Worm (Caenorhabditis elegans) whole organism, L2 larva: ENCODE data around the gene mam-6.
A peak's percentile ranks its signal among the peaks of the same experiment; 100 is the strongest.

Experiments
- C34F6.9 ChIP-seq: fragments of 150-350 bp; optimal IDR thresholded peaks from 2 replicates; lab custom pipeline; 2014; ENCODE audit warnings: missing biosample characterization, missing genetic modification characterization
- F13H6.1 ChIP-seq: sonication (generic microtip); optimal IDR thresholded peaks from 2 replicates; lab custom pipeline; 2016; ENCODE audit warnings: missing genetic modification characterization, missing compliant biosample characterization
- R02D3.7 ChIP-seq: fragments of 150-350 bp; optimal IDR thresholded peaks from 2 replicates; lab custom pipeline; 2014; ENCODE audit warnings: missing biosample characterization, missing genetic modification characterization
- Y55F3AM.14 ChIP-seq: fragments of 200-800 bp; sonication (Bioruptor generic); optimal IDR thresholded peaks from 2 replicates; lab custom pipeline; 2018; ENCODE audit warnings: mild to moderate bottlenecking, missing genetic modification characterization, missing compliant biosample characterization
- ZK546.5 ChIP-seq: sonication (generic microtip); optimal IDR thresholded peaks from 2 replicates; lab custom pipeline; 2017; ENCODE audit warnings: missing biosample characterization, missing genetic modification characterization
- alr-1 ChIP-seq: fragments of 150-350 bp; optimal IDR thresholded peaks from 2 replicates; lab custom pipeline; 2014; ENCODE audit warnings: missing biosample characterization, missing genetic modification characterization
- aly-2 ChIP-seq: fragments of 150-350 bp; optimal IDR thresholded peaks from 2 replicates; lab custom pipeline; 2014; ENCODE audit warnings: missing biosample characterization, missing genetic modification characterization
- ama-1 ChIP-seq: fragments of 150-350 bp; optimal IDR thresholded peaks from 2 replicates; lab custom pipeline; 2018; ENCODE audit warnings: inconsistent platforms
- blmp-1 ChIP-seq: sonication (generic microtip); optimal IDR thresholded peaks from 2 replicates; lab custom pipeline; 2017; ENCODE audit warnings: missing genetic modification characterization, mild to moderate bottlenecking, missing compliant biosample characterization, antibody characterized with exemption, moderate library complexity; ENCODE audit not compliant: insufficient read depth
- ceh-16 ChIP-seq: fragments of 150-350 bp; optimal IDR thresholded peaks from 2 replicates; lab custom pipeline; 2014; ENCODE audit warnings: missing biosample characterization, missing genetic modification characterization
- ceh-82 ChIP-seq: fragments of 150-350 bp; optimal IDR thresholded peaks from 2 replicates; lab custom pipeline; 2014; ENCODE audit warnings: missing biosample characterization, missing genetic modification characterization
- crh-2 ChIP-seq: sonication (generic microtip); optimal IDR thresholded peaks from 2 replicates; lab custom pipeline; 2017; ENCODE audit warnings: missing biosample characterization, missing genetic modification characterization
- dmd-4 ChIP-seq: sonication (generic microtip); optimal IDR thresholded peaks from 2 replicates; lab custom pipeline; 2017; ENCODE audit warnings: missing biosample characterization, missing genetic modification characterization
- egl-27 ChIP-seq: sonication (generic microtip); optimal IDR thresholded peaks from 3 replicates; lab custom pipeline; 2017; ENCODE audit warnings: missing biosample characterization, missing genetic modification reagents, missing genetic modification characterization
- elt-1 ChIP-seq: fragments of 150-350 bp; optimal IDR thresholded peaks from 2 replicates; lab custom pipeline; 2014; ENCODE audit warnings: missing biosample characterization, missing genetic modification characterization
- elt-3 ChIP-seq: sonication (generic microtip); optimal IDR thresholded peaks from 2 replicates; lab custom pipeline; 2017; ENCODE audit warnings: missing biosample characterization, missing genetic modification characterization
- fos-1 ChIP-seq: fragments of 150-350 bp; optimal IDR thresholded peaks from 2 replicates; lab custom pipeline; 2014; ENCODE audit warnings: missing biosample characterization, missing genetic modification characterization
- gmeb-1 ChIP-seq: fragments of 150-350 bp; optimal IDR thresholded peaks from 2 replicates; lab custom pipeline; 2014; ENCODE audit warnings: missing biosample characterization, missing genetic modification characterization
- lin-11 ChIP-seq: fragments of 150-350 bp; sonication (generic microtip); optimal IDR thresholded peaks from 2 replicates; lab custom pipeline; 2014; ENCODE audit warnings: missing biosample characterization, missing genetic modification characterization, inconsistent platforms, mixed read lengths
- lin-13 ChIP-seq: fragments of 150-350 bp; optimal IDR thresholded peaks from 2 replicates; lab custom pipeline; 2014; ENCODE audit warnings: missing biosample characterization, missing genetic modification reagents, missing genetic modification characterization
- lin-39 ChIP-seq: fragments of 150-350 bp; optimal IDR thresholded peaks from 2 replicates; lab custom pipeline; 2014; ENCODE audit warnings: missing biosample characterization, missing genetic modification reagents, missing genetic modification characterization
- lsy-2 ChIP-seq, 2 experiments: fragments of 150-350 bp in 1 of 2; sonication (generic microtip) in 1 of 2; optimal IDR thresholded peaks; 2 replicates each; lab custom pipeline; 2014 to 2017; ENCODE audit warnings: missing biosample characterization in 2 of 2, missing genetic modification characterization in 2 of 2
- mab-5 ChIP-seq: fragments of 150-350 bp; optimal IDR thresholded peaks from 2 replicates; lab custom pipeline; 2014; ENCODE audit warnings: missing biosample characterization, missing genetic modification characterization
- mbf-1 ChIP-seq: sonication (generic microtip); optimal IDR thresholded peaks from 2 replicates; lab custom pipeline; 2017; ENCODE audit warnings: missing biosample characterization, missing genetic modification characterization
- nhr-10 ChIP-seq: sonication (generic microtip); optimal IDR thresholded peaks from 2 replicates; lab custom pipeline; 2017; ENCODE audit warnings: missing biosample characterization, missing genetic modification characterization
- nhr-11 ChIP-seq: fragments of 150-350 bp; optimal IDR thresholded peaks from 2 replicates; lab custom pipeline; 2014; ENCODE audit warnings: missing biosample characterization, missing genetic modification characterization
- nhr-12 ChIP-seq: fragments of 150-350 bp; optimal IDR thresholded peaks from 2 replicates; lab custom pipeline; 2014; ENCODE audit warnings: missing biosample characterization, missing genetic modification characterization
- nhr-129 ChIP-seq: fragments of 150-350 bp; optimal IDR thresholded peaks from 2 replicates; lab custom pipeline; 2014; ENCODE audit warnings: missing biosample characterization, missing genetic modification characterization
- nhr-21 ChIP-seq: fragments of 150-350 bp; optimal IDR thresholded peaks from 2 replicates; lab custom pipeline; 2014; ENCODE audit warnings: missing biosample characterization, missing genetic modification characterization
- nhr-23 ChIP-seq: fragments of 150-350 bp; optimal IDR thresholded peaks from 2 replicates; lab custom pipeline; 2014; ENCODE audit warnings: missing biosample characterization, missing genetic modification reagents, missing genetic modification characterization
- nhr-237 ChIP-seq: fragments of 150-350 bp; optimal IDR thresholded peaks from 2 replicates; lab custom pipeline; 2014; ENCODE audit warnings: missing biosample characterization, missing genetic modification characterization
- nhr-25 ChIP-seq: fragments of 150-350 bp; sonication (generic microtip); optimal IDR thresholded peaks from 3 replicates; lab custom pipeline; 2014; ENCODE audit warnings: missing biosample characterization, missing genetic modification characterization
- nhr-6 ChIP-seq: fragments of 150-350 bp; optimal IDR thresholded peaks from 2 replicates; lab custom pipeline; 2014; ENCODE audit warnings: missing biosample characterization, missing genetic modification characterization
- nhr-77 ChIP-seq: fragments of 150-350 bp; optimal IDR thresholded peaks from 2 replicates; lab custom pipeline; 2014; ENCODE audit warnings: missing biosample characterization, missing genetic modification characterization
- peb-1 ChIP-seq: fragments of 150-350 bp; optimal IDR thresholded peaks from 2 replicates; lab custom pipeline; 2014; ENCODE audit warnings: missing biosample characterization, missing genetic modification characterization
- sem-4 ChIP-seq: fragments of 150-350 bp; optimal IDR thresholded peaks from 2 replicates; lab custom pipeline; 2014; ENCODE audit warnings: missing biosample characterization, missing genetic modification reagents, missing genetic modification characterization
- skn-1 ChIP-seq: sonication (generic microtip); optimal IDR thresholded peaks from 2 replicates; lab custom pipeline; 2017; ENCODE audit warnings: missing biosample characterization, missing genetic modification characterization
- sma-3 ChIP-seq: sonication (generic microtip); optimal IDR thresholded peaks from 2 replicates; lab custom pipeline; 2016; ENCODE audit warnings: missing genetic modification reagents, missing genetic modification characterization, missing compliant biosample characterization
- sma-9 ChIP-seq, 2 experiments: fragments of 150-350 bp in 1 of 2; sonication (generic microtip) in 1 of 2; optimal IDR thresholded peaks; 2 replicates each; lab custom pipeline; 2014 to 2016; ENCODE audit warnings: missing genetic modification characterization in 2 of 2, mild to moderate bottlenecking in 1 of 2, missing biosample characterization in 1 of 2, missing compliant biosample characterization in 1 of 2, missing genetic modification reagents in 1 of 2, moderate library complexity in 1 of 2
- snpc-4 ChIP-seq: fragments of 150-350 bp; optimal IDR thresholded peaks from 2 replicates; lab custom pipeline; 2014; ENCODE audit warnings: missing biosample characterization, missing genetic modification characterization
- unc-39 ChIP-seq: fragments of 150-350 bp; optimal IDR thresholded peaks from 2 replicates; lab custom pipeline; 2014; ENCODE audit warnings: missing biosample characterization, missing genetic modification characterization
- unc-55 ChIP-seq: fragments of 150-350 bp; sonication (generic microtip); optimal IDR thresholded peaks from 3 replicates; lab custom pipeline; 2014; ENCODE audit warnings: missing biosample characterization, missing genetic modification reagents, missing genetic modification characterization
- unc-62 ChIP-seq: fragments of 150-350 bp; optimal IDR thresholded peaks from 2 replicates; lab custom pipeline; 2014; ENCODE audit warnings: missing biosample characterization, missing genetic modification reagents, missing genetic modification characterization
- zag-1 ChIP-seq: fragments of 150-350 bp; optimal IDR thresholded peaks from 2 replicates; lab custom pipeline; 2014; ENCODE audit warnings: missing biosample characterization, missing genetic modification characterization
- ztf-1 ChIP-seq: fragments of 200-800 bp; sonication (Bioruptor generic); conservative IDR thresholded peaks from 2 replicates; pipeline ENCODE4 v1.3.6; 2022; ENCODE audit warnings: missing genetic modification characterization, missing compliant biosample characterization
- ztf-11 ChIP-seq: sonication (generic microtip); optimal IDR thresholded peaks from 2 replicates; lab custom pipeline; 2017; ENCODE audit warnings: missing biosample characterization, missing genetic modification characterization
- ztf-4 ChIP-seq: fragments of 150-350 bp; optimal IDR thresholded peaks from 2 replicates; lab custom pipeline; 2014; ENCODE audit warnings: missing biosample characterization, missing genetic modification characterization

mam-6 gene

DNA sequence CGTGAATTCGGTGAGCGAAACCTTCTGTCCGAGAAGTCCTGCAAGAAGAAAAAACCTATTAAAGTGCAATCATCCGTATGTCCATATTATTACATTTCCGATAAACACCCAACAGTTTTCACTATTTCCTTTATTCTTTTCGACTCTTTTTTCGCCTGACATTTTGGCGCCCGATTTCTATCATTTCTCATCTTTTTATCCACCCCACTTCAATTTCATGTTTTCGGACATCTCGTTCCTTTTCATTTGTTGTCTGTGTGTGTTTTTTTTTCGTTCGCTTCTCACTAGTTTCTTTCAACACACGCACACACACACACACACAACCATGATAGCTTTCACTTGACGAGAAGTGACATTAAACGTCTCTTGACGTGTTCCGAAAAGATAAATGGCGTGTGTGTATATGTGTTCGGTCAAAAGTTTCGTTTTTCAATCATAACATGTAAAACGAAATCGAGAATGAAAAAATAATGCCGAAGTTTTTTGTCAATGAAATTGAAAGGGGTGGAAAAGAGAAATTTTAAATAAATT, 35.9 kb upstream of the mam-6 start:
- TF ChIP-seq nhr-21 (tag; lab: Kevin White, UChicago) (peak; percentile 22), lin-13 (no peak), mab-5 (tag; lab: Kevin White, UChicago) (no peak), blmp-1 (tag; lab: Kevin White, UChicago) (peak; percentile 89), sem-4 (peak; percentile 31), dmd-4 (tag; lab: Kevin White, UChicago) (no peak)

DNA sequence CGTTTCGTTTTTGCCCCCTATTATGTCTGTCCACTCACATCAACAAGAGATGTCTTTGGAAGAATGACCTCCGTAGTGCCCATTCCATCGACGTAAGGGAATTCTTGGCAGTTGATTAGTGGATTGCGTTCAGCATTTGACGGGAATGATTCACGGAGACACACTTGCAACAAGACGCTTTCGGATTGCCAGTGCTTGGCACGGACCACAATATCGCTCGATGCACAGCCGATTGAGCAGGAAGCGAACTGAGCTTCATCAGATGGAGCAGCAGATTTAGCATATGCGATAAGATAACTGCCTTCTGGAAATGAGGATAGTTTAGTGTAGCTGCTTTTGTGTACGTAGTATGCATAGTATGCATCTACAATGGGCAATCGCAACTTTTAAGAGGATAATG, 34.3 kb upstream of the mam-6 start:
- TF ChIP-seq Y55F3AM.14 (GFP tag; lab: Kevin White, UChicago) (no peak), ceh-82 (tag; lab: Kevin White, UChicago) (no peak), C34F6.9 (tag; lab: Kevin White, UChicago) (no peak), unc-39 (no peak), skn-1 (tag; lab: Kevin White, UChicago) (no peak), nhr-25 (tag; lab: Kevin White, UChicago) (no peak), lsy-2 (tag; optimal IDR thresholded peaks at IDR 0.05; lab: Kevin White, UChicago) (no peak), ceh-16 (tag; lab: Kevin White, UChicago) (no peak)
- TF ChIP-seq, all 48 proteins: peak for 0

DNA sequence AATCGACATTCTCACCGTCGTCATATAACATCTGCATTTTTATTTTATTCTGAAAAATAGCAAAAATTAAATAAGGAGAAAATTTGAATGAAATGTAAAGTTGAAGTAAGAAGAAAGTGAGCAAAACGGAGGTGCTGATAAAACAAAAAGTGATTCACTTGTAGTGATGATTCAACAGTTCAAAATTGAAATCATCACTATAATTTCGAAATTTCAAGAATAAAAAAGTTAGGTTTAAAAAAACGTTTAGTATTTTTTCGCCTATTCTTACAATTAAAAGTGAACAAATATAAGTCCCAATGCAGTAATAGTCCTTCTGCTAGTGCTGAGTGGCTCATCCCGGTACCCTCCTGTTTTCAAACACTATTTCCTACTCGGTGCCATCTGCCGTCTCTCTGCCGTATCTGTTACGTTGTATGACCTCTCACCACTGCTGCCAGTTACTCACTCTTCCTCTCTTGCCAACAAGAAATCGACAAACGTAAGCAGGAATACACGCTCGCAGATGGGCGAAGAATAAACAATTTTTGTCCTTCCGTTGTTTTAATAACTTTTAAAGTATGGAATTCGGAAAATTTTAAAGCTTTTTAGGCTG, 31.3 kb upstream of the mam-6 start, which contains the start of gene dhhc-1:
Gene dhhc-1, minus strand, starts transcription at position 51 of the 595 bp plus-strand sequence.
- no peak for TF ChIP-seq ceh-16 (tag; lab: Kevin White, UChicago)
- TF ChIP-seq nhr-23 (tag; lab: Kevin White, UChicago), result no peak
- TF ChIP-seq aly-2, result no peak
- TF ChIP-seq fos-1 (tag; lab: Kevin White, UChicago), result peak; percentile 90
- no peak for TF ChIP-seq unc-39
- TF ChIP-seq peb-1 (tag; lab: Kevin White, UChicago), result no peak
- TF ChIP-seq sma-9 (GFP tag; optimal IDR thresholded peaks at IDR 0.05; lab: Kevin White, UChicago), result peak; percentile 60
- TF ChIP-seq sma-9 (tag; optimal IDR thresholded peaks at IDR 0.05; lab: Kevin White, UChicago), result no peak
- peak; percentile 59 for TF ChIP-seq unc-55
- TF ChIP-seq ztf-1 (GFP tag; lab: Robert Waterston, UW), result no peak
- TF ChIP-seq egl-27, result no peak
- peak; percentile 40 for TF ChIP-seq snpc-4
- TF ChIP-seq crh-2, result peak; percentile 57
- TF ChIP-seq mab-5 (tag; lab: Kevin White, UChicago), result no peak
- TF ChIP-seq lsy-2 (tag; optimal IDR thresholded peaks at IDR 0.05; lab: Kevin White, UChicago), result peak in 1 of 2 experiments; percentile 43
- no peak for TF ChIP-seq nhr-11 (tag; lab: Kevin White, UChicago)
- TF ChIP-seq ama-1 (lab: Kevin White, UChicago), result no peak
- TF ChIP-seq F13H6.1, result peak; percentile 68
- TF ChIP-seq R02D3.7 (tag; lab: Kevin White, UChicago), result no peak
- no peak for TF ChIP-seq sma-3 (GFP tag; lab: Kevin White, UChicago)
- TF ChIP-seq nhr-21 (tag; lab: Kevin White, UChicago), result no peak
- TF ChIP-seq alr-1 (tag; lab: Kevin White, UChicago), result no peak
- no peak for TF ChIP-seq nhr-237
- peak; percentile 29 for TF ChIP-seq lin-11 (tag; lab: Kevin White, UChicago)
- no peak for TF ChIP-seq lin-13
- TF ChIP-seq ztf-11 (tag; lab: Kevin White, UChicago), result no peak
- TF ChIP-seq ZK546.5 (tag; lab: Kevin White, UChicago), result no peak
- TF ChIP-seq elt-1 (tag; lab: Kevin White, UChicago), result no peak
- TF ChIP-seq unc-62 (GFP tag; lab: Kevin White, UChicago), result no peak
- no peak for TF ChIP-seq blmp-1 (tag; lab: Kevin White, UChicago)
- peak; percentile 34 for TF ChIP-seq sem-4
- no peak for TF ChIP-seq lin-39
- TF ChIP-seq gmeb-1, result no peak
- no peak for TF ChIP-seq nhr-25 (tag; lab: Kevin White, UChicago)
- no peak for TF ChIP-seq zag-1 (tag; lab: Kevin White, UChicago)
- no peak for TF ChIP-seq mbf-1
- peak; percentile 48 for TF ChIP-seq C34F6.9 (tag; lab: Kevin White, UChicago)
- TF ChIP-seq nhr-10 (tag; lab: Kevin White, UChicago), result no peak
- TF ChIP-seq nhr-12, result no peak
- TF ChIP-seq Y55F3AM.14 (GFP tag; lab: Kevin White, UChicago), result no peak
- no peak for TF ChIP-seq ceh-82 (tag; lab: Kevin White, UChicago)
- TF ChIP-seq nhr-6 (tag; lab: Kevin White, UChicago), result no peak
- peak; percentile 74 for TF ChIP-seq nhr-129 (tag; lab: Kevin White, UChicago)
- TF ChIP-seq ztf-4 (tag; lab: Kevin White, UChicago), result no peak
- TF ChIP-seq elt-3 (tag; lab: Kevin White, UChicago), result no peak
- no peak for TF ChIP-seq skn-1 (tag; lab: Kevin White, UChicago)
- TF ChIP-seq nhr-77, result no peak
